Worm (Caenorhabditis elegans) whole organism, mixed stage, embryonic: ENCODE data around the gene spat-1.

Experiments used
- bed-3 ChIP-seq: fragments of 200-800 bp; sonication (Bioruptor generic); optimal IDR thresholded peaks from 3 replicates; lab custom pipeline; 2018; ENCODE audit warnings: mild to moderate bottlenecking, missing genetic modification characterization, moderate library complexity, missing compliant biosample characterization
- blmp-1 ChIP-seq: fragments of 150-350 bp; optimal IDR thresholded peaks from 2 replicates; lab custom pipeline; 2014; ENCODE audit warnings: missing biosample characterization, missing genetic modification characterization
- ceh-39 ChIP-seq: fragments of 150-350 bp; optimal IDR thresholded peaks from 2 replicates; lab custom pipeline; 2014; ENCODE audit warnings: missing biosample characterization, missing genetic modification characterization
- ceh-43 ChIP-seq: fragments of 200-800 bp; sonication (Bioruptor generic); optimal IDR thresholded peaks from 2 replicates; lab custom pipeline; 2018; ENCODE audit warnings: mild to moderate bottlenecking, missing genetic modification characterization, moderate library complexity, missing compliant biosample characterization
- ceh-83 ChIP-seq: fragments of 200-800 bp; sonication (Bioruptor generic); optimal IDR thresholded peaks from 2 replicates; lab custom pipeline; 2018; ENCODE audit warnings: mild to moderate bottlenecking, missing genetic modification characterization, missing compliant biosample characterization
- cnd-1 ChIP-seq: fragments of 200-800 bp; sonication (Bioruptor generic); optimal IDR thresholded peaks from 2 replicates; lab custom pipeline; 2018; ENCODE audit warnings: mild to moderate bottlenecking, missing genetic modification characterization, missing compliant biosample characterization
- drap-1 ChIP-seq: fragments of 200-800 bp; sonication (Bioruptor generic); optimal IDR thresholded peaks from 3 replicates; lab custom pipeline; 2018; ENCODE audit warnings: mild to moderate bottlenecking, missing genetic modification characterization, missing compliant biosample characterization
- elt-1 ChIP-seq: sonication (generic microtip); optimal IDR thresholded peaks from 2 replicates; lab custom pipeline; 2017; ENCODE audit warnings: missing genetic modification characterization, mild to moderate bottlenecking, missing compliant biosample characterization, antibody characterized with exemption, moderate library complexity, borderline replicate concordance; ENCODE audit not compliant: insufficient read depth
- elt-3 ChIP-seq: fragments of 150-350 bp; optimal IDR thresholded peaks from 2 replicates; lab custom pipeline; 2014; ENCODE audit warnings: missing biosample characterization, missing genetic modification characterization
- flh-1 ChIP-seq: fragments of 200-800 bp; sonication (Bioruptor generic); optimal IDR thresholded peaks from 2 replicates; lab custom pipeline; 2018; ENCODE audit warnings: mild to moderate bottlenecking, missing genetic modification characterization, moderate library complexity, missing compliant biosample characterization
- ham-2 ChIP-seq: fragments of 200-800 bp; sonication (Bioruptor generic); optimal IDR thresholded peaks from 2 replicates; lab custom pipeline; 2018; ENCODE audit warnings: mild to moderate bottlenecking, missing genetic modification characterization, missing compliant biosample characterization
- hlh-1 ChIP-seq: fragments of 150-350 bp; optimal IDR thresholded peaks from 2 replicates; lab custom pipeline; 2014; ENCODE audit warnings: missing biosample characterization, missing genetic modification reagents, missing genetic modification characterization
- lin-13 ChIP-seq: fragments of 150-350 bp; optimal IDR thresholded peaks from 2 replicates; lab custom pipeline; 2014; ENCODE audit warnings: missing biosample characterization, missing genetic modification characterization
- lin-32 ChIP-seq: fragments of 200-800 bp; sonication (Bioruptor generic); optimal IDR thresholded peaks from 2 replicates; lab custom pipeline; 2018; ENCODE audit warnings: mild to moderate bottlenecking, missing genetic modification characterization, missing compliant biosample characterization
- lsy-2 ChIP-seq: fragments of 150-350 bp; optimal IDR thresholded peaks from 2 replicates; lab custom pipeline; 2014; ENCODE audit warnings: missing biosample characterization, missing genetic modification characterization
- mab-5 ChIP-seq: fragments of 150-350 bp; optimal IDR thresholded peaks from 2 replicates; lab custom pipeline; 2014; ENCODE audit warnings: missing biosample characterization, missing genetic modification characterization
- mep-1 ChIP-seq: fragments of 150-350 bp; optimal IDR thresholded peaks from 2 replicates; lab custom pipeline; 2017; ENCODE audit warnings: missing biosample characterization, missing genetic modification reagents, missing genetic modification characterization, inconsistent platforms
- mls-2 ChIP-seq: sonication (generic microtip); optimal IDR thresholded peaks from 2 replicates; lab custom pipeline; 2016; ENCODE audit warnings: mild to moderate bottlenecking, missing genetic modification characterization, moderate library complexity, missing compliant biosample characterization
- nhr-12 ChIP-seq: fragments of 150-350 bp; optimal IDR thresholded peaks from 2 replicates; lab custom pipeline; 2014; ENCODE audit warnings: missing biosample characterization, missing genetic modification characterization
- nhr-2 ChIP-seq: fragments of 150-350 bp; optimal IDR thresholded peaks from 2 replicates; lab custom pipeline; 2014; ENCODE audit warnings: missing biosample characterization, missing genetic modification characterization
- nhr-237 ChIP-seq: fragments of 150-350 bp; optimal IDR thresholded peaks from 2 replicates; lab custom pipeline; 2014; ENCODE audit warnings: missing biosample characterization, missing genetic modification characterization
- nhr-28 ChIP-seq: fragments of 150-350 bp; optimal IDR thresholded peaks from 2 replicates; lab custom pipeline; 2014; ENCODE audit warnings: missing biosample characterization, missing genetic modification characterization
- nhr-76 ChIP-seq: sonication (generic microtip); optimal IDR thresholded peaks from 2 replicates; lab custom pipeline; 2017; ENCODE audit warnings: missing biosample characterization, missing genetic modification characterization
- pha-4 ChIP-seq: fragments of 150-350 bp; optimal IDR thresholded peaks from 2 replicates; lab custom pipeline; 2018; ENCODE audit warnings: missing biosample characterization, missing genetic modification reagents, missing genetic modification characterization
- sem-2 ChIP-seq: fragments of 200-800 bp; sonication (Bioruptor generic); optimal IDR thresholded peaks from 2 replicates; lab custom pipeline; 2018; ENCODE audit warnings: mild to moderate bottlenecking, missing genetic modification characterization, missing compliant biosample characterization
- sptf-1 ChIP-seq: sonication (generic microtip); optimal IDR thresholded peaks from 2 replicates; lab custom pipeline; 2017; ENCODE audit warnings: mild to moderate bottlenecking, missing genetic modification characterization, moderate library complexity, missing compliant biosample characterization
- tbx-8 ChIP-seq: fragments of 200-800 bp; sonication (Bioruptor generic); optimal IDR thresholded peaks from 2 replicates; lab custom pipeline; 2018; ENCODE audit warnings: mild to moderate bottlenecking, missing genetic modification characterization, moderate library complexity, missing compliant biosample characterization
- unc-39 ChIP-seq: fragments of 150-350 bp; optimal IDR thresholded peaks from 2 replicates; lab custom pipeline; 2014; ENCODE audit warnings: missing biosample characterization, missing genetic modification characterization
- unc-62 ChIP-seq: fragments of 150-350 bp; optimal IDR thresholded peaks from 2 replicates; lab custom pipeline; 2014; ENCODE audit warnings: missing biosample characterization, missing genetic modification reagents, missing genetic modification characterization
- zip-8 ChIP-seq: fragments of 150-350 bp; optimal IDR thresholded peaks from 2 replicates; lab custom pipeline; 2014; ENCODE audit warnings: missing biosample characterization, missing genetic modification characterization
- ztf-11 ChIP-seq: fragments of 150-350 bp; optimal IDR thresholded peaks from 2 replicates; lab custom pipeline; 2014; ENCODE audit warnings: missing biosample characterization, missing genetic modification characterization

The spat-1 gene

DNA sequence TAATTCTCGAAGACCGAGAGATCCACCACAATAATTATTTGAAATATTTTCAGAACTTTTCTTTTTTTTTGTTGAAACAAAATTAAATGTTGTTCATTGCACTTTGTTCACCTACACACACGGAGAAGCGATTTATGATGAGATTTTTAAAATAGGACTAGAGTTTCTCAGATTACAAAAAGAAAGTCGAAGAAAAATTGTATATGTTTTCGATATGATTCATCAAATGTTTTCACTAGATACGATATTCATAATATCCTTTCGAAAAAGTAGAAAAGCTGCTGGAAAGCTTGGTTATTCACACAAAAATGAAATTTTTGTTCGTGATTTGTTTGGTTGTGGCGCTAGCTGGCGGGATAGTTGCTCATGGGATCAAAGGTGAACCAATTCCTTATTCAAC is 3.5 kb upstream of the spat-1 start, which contains the start of gene F57C2.4:
Gene F57C2.4, plus strand, starts transcription at position 301 of the 400 bp plus-strand sequence.
- TF ChIP-seq mls-2 (tag; lab: Kevin White, UChicago): no peak

DNA sequence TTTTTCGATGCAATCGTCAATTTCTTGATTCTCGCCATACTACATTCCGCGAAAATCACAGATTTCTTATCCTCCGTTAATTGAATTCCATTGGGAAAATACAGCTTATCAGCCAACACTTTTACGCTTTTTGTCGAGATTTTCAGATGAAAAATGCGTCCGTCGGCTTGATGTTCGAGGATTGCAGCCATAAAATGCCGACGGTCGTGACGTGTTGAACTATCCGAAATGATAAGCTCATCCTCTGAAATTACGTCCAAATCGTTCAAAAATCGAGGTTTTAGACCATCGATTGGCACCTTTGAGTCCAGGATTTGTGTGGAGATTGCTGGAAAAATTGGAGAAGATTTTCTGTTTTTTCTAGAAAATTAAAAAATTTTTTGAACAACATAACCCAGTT is 1.4 kb upstream of the spat-1 start:
- no peak for TF ChIP-seq unc-62 (GFP tag; lab: Kevin White, UChicago)
- no peak for TF ChIP-seq mep-1 (tag; lab: Kevin White, UChicago)
- TF ChIP-seq unc-39: no peak
- no peak for TF ChIP-seq tbx-8 (GFP tag; lab: Kevin White, UChicago)
- TF ChIP-seq lin-13 (tag; lab: Kevin White, UChicago): no peak
- no peak for TF ChIP-seq bed-3 (GFP tag; lab: Kevin White, UChicago)
- no peak for TF ChIP-seq sem-2 (GFP tag; lab: Kevin White, UChicago)
- TF ChIP-seq ham-2 (GFP tag; lab: Kevin White, UChicago): no peak

DNA sequence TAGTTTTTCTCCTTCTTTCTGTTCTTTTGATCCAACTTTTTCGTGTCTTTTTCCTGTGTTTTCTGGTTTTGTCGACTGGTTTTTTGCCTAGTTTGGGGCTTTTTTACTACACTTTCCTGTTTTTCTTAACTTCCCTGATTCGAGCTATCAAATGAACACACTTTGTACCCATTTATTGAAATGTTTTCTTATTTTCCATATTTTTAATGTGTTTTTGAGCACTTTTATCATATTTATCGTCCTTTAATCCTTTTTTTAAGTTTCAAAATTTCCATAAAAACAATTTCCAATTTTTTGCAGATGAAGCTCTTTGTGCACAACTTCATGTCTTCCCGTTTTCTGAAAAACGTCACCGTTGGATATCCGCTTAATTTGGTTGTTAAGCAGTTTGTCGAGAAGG is 5.4 kb downstream of the spat-1 start, which contains the start of gene C04H5.1:
Gene C04H5.1, plus strand, starts transcription at position 301 of the 400 bp plus-strand sequence.
- TF ChIP-seq unc-62 (GFP tag; lab: Kevin White, UChicago) (no peak), lin-32 (no peak), drap-1 (GFP tag; lab: Kevin White, UChicago) (no peak), tbx-8 (GFP tag; lab: Kevin White, UChicago) (no peak), ceh-43 (no peak), elt-3 (no peak), bed-3 (GFP tag; lab: Kevin White, UChicago) (no peak), nhr-237 (tag; lab: Kevin White, UChicago) (no peak), pha-4 (tag; lab: Kevin White, UChicago) (no peak), sem-2 (GFP tag; lab: Kevin White, UChicago) (no peak), cnd-1 (tag; lab: Kevin White, UChicago) (no peak), elt-1 (tag; lab: Kevin White, UChicago) (no peak)

DNA sequence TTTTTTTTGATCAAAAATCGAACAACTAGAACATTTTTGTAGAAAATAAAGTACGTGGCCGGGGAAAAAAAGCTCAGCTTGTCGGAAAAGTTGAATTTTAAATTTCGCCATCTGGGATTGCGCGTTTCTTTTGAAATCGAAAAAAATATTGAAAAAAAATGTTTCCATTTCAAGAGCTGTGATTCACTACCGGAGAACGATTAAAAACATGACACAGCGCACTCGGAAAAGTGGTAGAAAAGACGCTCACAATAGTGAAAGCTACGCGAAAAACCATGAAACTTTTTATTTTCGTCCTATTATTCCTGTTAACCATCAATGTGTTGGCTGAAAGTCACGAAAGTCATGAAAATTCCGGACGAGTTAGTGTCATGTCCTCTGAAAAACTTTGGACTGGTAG is 9.2 kb downstream of the spat-1 start, which contains the start of the genes clec-147 and C04H5.7:
Gene clec-147, minus strand, starts transcription at position 101 of the 400 bp plus-strand sequence.
Gene C04H5.7, plus strand, starts transcription at position 219 of the 400 bp plus-strand sequence.
- no peak for TF ChIP-seq pha-4 (tag; lab: Kevin White, UChicago)
- no peak for TF ChIP-seq lsy-2 (tag; lab: Kevin White, UChicago)
- no peak for TF ChIP-seq ceh-43
- no peak for TF ChIP-seq flh-1 (GFP tag; lab: Kevin White, UChicago)
- TF ChIP-seq ceh-83 (GFP tag; lab: Kevin White, UChicago): no peak
- TF ChIP-seq nhr-12: no peak

DNA sequence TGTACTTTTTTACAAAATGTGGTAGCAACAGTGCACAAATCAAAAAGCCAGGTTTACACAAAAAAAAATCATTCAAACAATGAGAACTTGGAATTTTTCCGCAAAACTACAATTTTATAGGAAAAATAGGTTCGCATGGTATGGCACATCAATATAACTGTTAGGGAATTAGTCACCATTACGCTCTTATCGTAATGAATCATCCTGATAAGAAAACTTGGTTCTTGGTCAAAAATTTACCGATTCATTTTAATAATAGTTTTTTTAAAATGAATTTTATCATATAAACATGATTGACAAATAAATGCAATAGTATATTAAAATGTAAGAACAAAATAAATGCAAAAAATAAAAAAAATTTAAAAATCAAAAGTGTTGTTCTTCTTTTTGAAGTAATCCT is 12.0 kb downstream of the spat-1 start:
- TF ChIP-seq nhr-76 (tag; lab: Kevin White, UChicago) (no peak), lsy-2 (tag; lab: Kevin White, UChicago) (no peak), zip-8 (tag; lab: Kevin White, UChicago) (no peak), lin-13 (tag; lab: Kevin White, UChicago) (no peak), mab-5 (no peak), lin-32 (no peak), nhr-237 (tag; lab: Kevin White, UChicago) (no peak), sptf-1 (no peak), nhr-28 (tag; lab: Kevin White, UChicago) (no peak), blmp-1 (tag; lab: Kevin White, UChicago) (no peak)

DNA sequence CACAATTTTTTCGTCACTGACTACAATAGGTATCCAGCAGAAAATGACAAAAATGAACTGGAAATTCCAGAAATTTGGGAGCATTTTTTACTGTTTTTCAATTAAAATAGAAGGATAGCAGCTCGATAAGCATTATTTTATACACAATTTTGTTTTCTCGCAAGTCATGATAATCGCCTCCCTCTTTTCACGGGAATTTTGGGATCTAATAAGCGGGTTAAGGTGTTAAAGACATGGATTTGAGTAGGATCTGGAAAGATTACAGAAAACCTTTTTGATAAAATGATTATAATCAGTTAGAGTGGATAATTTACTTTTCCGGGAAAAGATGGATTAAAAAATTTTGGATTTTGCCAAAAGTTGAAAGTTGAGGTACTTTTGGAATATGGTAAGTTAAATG is 20.1 kb downstream of the spat-1 start, which contains the start of gene gcy-29:
Gene gcy-29, minus strand, starts transcription at position 101 of the 400 bp plus-strand sequence.
- TF ChIP-seq lin-32: no peak
- no peak for TF ChIP-seq nhr-12
- TF ChIP-seq hlh-1 (tag; lab: Kevin White, UChicago): no peak
- no peak for TF ChIP-seq sptf-1
- no peak for TF ChIP-seq mep-1 (tag; lab: Kevin White, UChicago)
- no peak for TF ChIP-seq bed-3 (GFP tag; lab: Kevin White, UChicago)
- no peak for TF ChIP-seq drap-1 (GFP tag; lab: Kevin White, UChicago)
- no peak for TF ChIP-seq ceh-39
- no peak for TF ChIP-seq tbx-8 (GFP tag; lab: Kevin White, UChicago)
- TF ChIP-seq ham-2 (GFP tag; lab: Kevin White, UChicago): no peak
- no peak for TF ChIP-seq nhr-2 (tag; lab: Kevin White, UChicago)
- TF ChIP-seq sem-2 (GFP tag; lab: Kevin White, UChicago): no peak
- TF ChIP-seq unc-39: no peak
- no peak for TF ChIP-seq ztf-11 (tag; lab: Kevin White, UChicago)
- TF ChIP-seq mab-5: no peak
